Worm (Caenorhabditis elegans): ENCODE measurements around the gene Y39C12A.9.

The Y39C12A.9 gene

ce11 chrIV:12211292-12211691 is 47.7 kb downstream of the Y39C12A.9 start:
- TF ChIP-seq ces-1 (GFP tag; optimal IDR thresholded peaks at IDR 0.05) (no peak), ceh-43 (GFP tag; optimal IDR thresholded peaks at IDR 0.05) (no peak), ham-2 (GFP tag; optimal IDR thresholded peaks at IDR 0.05) (no peak), nhr-237 (tag; optimal IDR thresholded peaks at IDR 0.05) (no peak), ceh-39 (tag; optimal IDR thresholded peaks at IDR 0.05) (no peak), elt-1 (tag; optimal IDR thresholded peaks at IDR 0.05; ENCODE audit: borderline replicate concordance, insufficient read depth) (no peak), hlh-1 (tag; optimal IDR thresholded peaks at IDR 0.05) (no peak), mls-2 (tag; optimal IDR thresholded peaks at IDR 0.05) (no peak), sem-2 (GFP tag; optimal IDR thresholded peaks at IDR 0.05) (no peak), blmp-1 (tag; optimal IDR thresholded peaks at IDR 0.05) (no peak), tbx-8 (GFP tag; optimal IDR thresholded peaks at IDR 0.05) (no peak)

DNA sequence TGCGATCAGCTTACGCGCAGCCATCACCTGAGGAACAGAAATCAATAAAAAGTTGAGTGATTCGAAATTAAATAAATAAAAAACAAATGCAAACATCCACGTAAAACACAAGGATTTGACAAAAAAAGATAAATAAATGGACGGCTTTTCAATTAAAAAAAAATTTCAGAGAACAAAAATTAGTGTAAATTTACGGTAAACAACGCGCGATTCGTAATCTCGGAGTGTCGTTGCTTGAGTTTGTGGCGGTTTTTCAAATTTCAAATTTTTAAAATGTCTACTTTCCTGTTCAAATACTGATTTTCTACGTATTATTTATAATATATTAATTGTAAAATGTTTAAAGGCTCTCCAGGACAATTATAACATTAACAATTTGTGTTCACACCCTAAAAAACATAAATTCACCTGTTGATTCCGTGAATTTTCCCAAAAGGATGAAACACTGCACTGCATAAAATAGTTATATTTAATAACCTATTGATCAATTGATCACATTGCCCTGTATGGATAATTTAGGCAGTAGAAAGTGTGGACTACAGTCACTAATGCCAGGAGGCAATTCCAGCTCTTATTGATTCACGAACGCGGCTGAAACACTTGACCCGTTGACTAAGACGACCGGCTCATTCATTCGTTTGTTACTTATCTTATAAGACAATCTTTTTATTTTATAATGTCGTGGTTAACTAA is 49.9 kb downstream of the Y39C12A.9 start, which contains the start of the genes marb-1 and F35G2.3:
marb-1 (minus strand) TSS at position 27 of the 693 bp plus-strand sequence.
F35G2.3 (plus strand) TSS at position 643 of the 693 bp plus-strand sequence.
- peak; percentile 50 for TF ChIP-seq lsy-2 (tag; optimal IDR thresholded peaks at IDR 0.05)
- no peak for TF ChIP-seq sem-2 (GFP tag; optimal IDR thresholded peaks at IDR 0.05)
- TF ChIP-seq mep-1 (tag; optimal IDR thresholded peaks at IDR 0.05): peak; percentile 14

ce11 chrIV:12207873-12208272 is 51.1 kb downstream of the Y39C12A.9 start:
- TF ChIP-seq ceh-83 (GFP tag; optimal IDR thresholded peaks at IDR 0.05) (no peak), pha-4 (tag; optimal IDR thresholded peaks at IDR 0.05) (no peak), ces-1 (GFP tag; optimal IDR thresholded peaks at IDR 0.05) (no peak), nhr-28 (tag; optimal IDR thresholded peaks at IDR 0.05) (no peak), nhr-76 (tag; optimal IDR thresholded peaks at IDR 0.05) (no peak), snpc-4 (tag; optimal IDR thresholded peaks at IDR 0.05) (no peak), flh-1 (GFP tag; optimal IDR thresholded peaks at IDR 0.05) (no peak), unc-62 (GFP tag; optimal IDR thresholded peaks at IDR 0.05) (no peak), unc-120 (tag; optimal IDR thresholded peaks at IDR 0.05; ENCODE audit: poor library complexity, severe bottlenecking) (no peak), nhr-2 (tag; optimal IDR thresholded peaks at IDR 0.05) (no peak), lin-13 (tag; optimal IDR thresholded peaks at IDR 0.05) (no peak), unc-39 (tag; optimal IDR thresholded peaks at IDR 0.05) (no peak), M03D4.4 (tag; optimal IDR thresholded peaks at IDR 0.05) (no peak), cnd-1 (tag; optimal IDR thresholded peaks at IDR 0.05) (no peak)

Data from whole organism, mixed stage, embryonic.